Worm (Caenorhabditis elegans) whole organism, L1 larva: ENCODE data around the gene shw-1.
A peak's percentile ranks its signal among the peaks of the same experiment; 100 is the strongest.

Experiments
- C04F5.9 ChIP-seq: sonication (generic microtip); optimal IDR thresholded peaks from 2 replicates; lab custom pipeline; 2016; ENCODE audit warnings: missing genetic modification characterization, missing compliant biosample characterization
- C16A3.4 ChIP-seq: fragments of 150-350 bp; optimal IDR thresholded peaks from 2 replicates; lab custom pipeline; 2014; ENCODE audit warnings: missing biosample characterization, missing genetic modification characterization
- C34B4.2 ChIP-seq: sonication (generic microtip); optimal IDR thresholded peaks from 2 replicates; lab custom pipeline; 2017; ENCODE audit warnings: mild to moderate bottlenecking, missing genetic modification characterization, missing compliant biosample characterization
- aly-2 ChIP-seq: fragments of 150-350 bp; optimal IDR thresholded peaks from 2 replicates; lab custom pipeline; 2014; ENCODE audit warnings: missing biosample characterization, missing genetic modification characterization
- blmp-1 ChIP-seq: fragments of 150-350 bp; optimal IDR thresholded peaks from 2 replicates; lab custom pipeline; 2014; ENCODE audit warnings: missing biosample characterization, missing genetic modification characterization
- ceh-82 ChIP-seq, 3 experiments: fragments of 150-350 bp in 1 of 3; sonication (generic microtip) in 2 of 3; optimal IDR thresholded peaks; 2 replicates each; lab custom pipeline; 2014 to 2017; ENCODE audit warnings: missing biosample characterization in 3 of 3, missing genetic modification characterization in 3 of 3
- dpl-1 ChIP-seq, 3 experiments: fragments of 150-350 bp in 2 of 3; sonication (generic microtip) in 1 of 3; optimal IDR thresholded peaks; 2 replicates each; lab custom pipeline; 2014 to 2017; ENCODE audit warnings: missing biosample characterization in 3 of 3, missing genetic modification characterization in 3 of 3, missing genetic modification reagents in 3 of 3
- efl-1 ChIP-seq, 4 experiments: fragments of 150-350 bp; optimal IDR thresholded peaks in 3 of 4; peaks in 1 of 4; 1 replicate in 1 of 4; 2 replicates in 3 of 4; lab custom pipeline; 2014; ENCODE audit warnings: missing biosample characterization in 2 of 4, missing genetic modification characterization in 2 of 4, missing genetic modification reagents in 2 of 4
- elt-2 ChIP-seq: sonication (generic microtip); optimal IDR thresholded peaks from 2 replicates; lab custom pipeline; 2016; ENCODE audit warnings: missing genetic modification characterization, mild to moderate bottlenecking, inconsistent platforms, missing compliant biosample characterization, missing genetic modification reagents
- elt-3 ChIP-seq, 6 experiments: fragments of 150-350 bp in 1 of 6; sonication (generic microtip); optimal IDR thresholded peaks; 2 replicates each; lab custom pipeline; 2017 to 2018; ENCODE audit warnings: missing biosample characterization in 6 of 6, missing genetic modification characterization in 6 of 6, inconsistent platforms in 1 of 6
- grh-1 ChIP-seq: fragments of 200-800 bp; sonication (Bioruptor generic); IDR thresholded peaks from 2 replicates; pipeline ENCODE4 v1.3.6; 2022; ENCODE audit warnings: missing genetic modification reagents, missing genetic modification characterization, missing compliant biosample characterization
- hlh-17 ChIP-seq: fragments of 200-800 bp; sonication (Bioruptor generic); optimal IDR thresholded peaks from 2 replicates; lab custom pipeline; 2018; ENCODE audit warnings: missing genetic modification characterization, mild to moderate bottlenecking, missing compliant biosample characterization, moderate library complexity, borderline replicate concordance
- hpl-2 ChIP-seq: fragments of 150-350 bp; optimal IDR thresholded peaks from 2 replicates; lab custom pipeline; 2014; ENCODE audit warnings: missing biosample characterization, missing genetic modification reagents, missing genetic modification characterization
- lin-14 ChIP-seq: fragments of 200-800 bp; sonication (Bioruptor generic); optimal IDR thresholded peaks from 2 replicates; lab custom pipeline; 2018; ENCODE audit warnings: mild to moderate bottlenecking, missing genetic modification characterization, moderate library complexity, missing compliant biosample characterization
- lin-35 ChIP-seq, 2 experiments: fragments of 150-350 bp; optimal IDR thresholded peaks; 2 replicates each; lab custom pipeline; 2014; ENCODE audit warnings: missing biosample characterization in 2 of 2, missing genetic modification characterization in 2 of 2, missing genetic modification reagents in 2 of 2
- lsy-2 ChIP-seq, 2 experiments: fragments of 150-350 bp; optimal IDR thresholded peaks; 2 replicates each; lab custom pipeline; 2014; ENCODE audit warnings: missing biosample characterization in 2 of 2, missing genetic modification characterization in 2 of 2
- mab-9 ChIP-seq: fragments of 200-800 bp; sonication (Bioruptor generic); IDR thresholded peaks from 2 replicates; pipeline ENCODE4 v1.3.6; 2022; ENCODE audit warnings: missing genetic modification reagents, missing genetic modification characterization, missing compliant biosample characterization
- mdl-1 ChIP-seq, 2 experiments: fragments of 150-350 bp; optimal IDR thresholded peaks; 2 replicates each; lab custom pipeline; 2014 to 2017; ENCODE audit warnings: missing biosample characterization in 2 of 2, missing genetic modification characterization in 2 of 2, inconsistent platforms in 1 of 2
- mef-2 ChIP-seq: fragments of 150-350 bp; optimal IDR thresholded peaks from 2 replicates; lab custom pipeline; 2014; ENCODE audit warnings: missing biosample characterization, missing genetic modification characterization
- nhr-237 ChIP-seq: fragments of 150-350 bp; optimal IDR thresholded peaks from 2 replicates; lab custom pipeline; 2014; ENCODE audit warnings: missing biosample characterization, missing genetic modification characterization
- nhr-76 ChIP-seq: sonication (generic microtip); optimal IDR thresholded peaks from 2 replicates; lab custom pipeline; 2017; ENCODE audit warnings: missing biosample characterization, missing genetic modification characterization
- nhr-85 ChIP-seq: sonication (generic microtip); peaks from one replicate; lab custom pipeline; 2016; ENCODE audit warnings: missing genetic modification characterization, inconsistent platforms, missing compliant biosample characterization
- nhr-90 ChIP-seq: sonication (generic microtip); optimal IDR thresholded peaks from 2 replicates; lab custom pipeline; 2016; ENCODE audit warnings: mild to moderate bottlenecking, missing genetic modification characterization, missing compliant biosample characterization; ENCODE audit not compliant: poor library complexity
- pqm-1 ChIP-seq: sonication (generic microtip); optimal IDR thresholded peaks from 3 replicates; lab custom pipeline; 2017; ENCODE audit warnings: missing biosample characterization, missing genetic modification characterization
- rnt-1 ChIP-seq: sonication (generic microtip); optimal IDR thresholded peaks from 2 replicates; lab custom pipeline; 2016; ENCODE audit warnings: mild to moderate bottlenecking, missing genetic modification characterization, moderate library complexity, missing compliant biosample characterization
- snpc-4 ChIP-seq: fragments of 150-350 bp; optimal IDR thresholded peaks from 2 replicates; lab custom pipeline; 2014; ENCODE audit warnings: missing biosample characterization, missing genetic modification characterization
- unc-130 ChIP-seq: fragments of 150-350 bp; optimal IDR thresholded peaks from 2 replicates; lab custom pipeline; 2017; ENCODE audit warnings: missing biosample characterization, missing genetic modification characterization, inconsistent platforms
- unc-30 ChIP-seq: sonication (generic microtip); optimal IDR thresholded peaks from 2 replicates; lab custom pipeline; 2017; ENCODE audit warnings: missing biosample characterization, missing genetic modification characterization
- unc-86 ChIP-seq: sonication (generic microtip); optimal IDR thresholded peaks from 2 replicates; lab custom pipeline; 2016; ENCODE audit warnings: missing genetic modification characterization, missing compliant biosample characterization
- vab-15 ChIP-seq: sonication (generic microtip); optimal IDR thresholded peaks from 2 replicates; lab custom pipeline; 2017; ENCODE audit warnings: missing genotype, mild to moderate bottlenecking, missing genetic modification characterization, missing compliant biosample characterization
- zag-1 ChIP-seq: fragments of 150-350 bp; optimal IDR thresholded peaks from 2 replicates; lab custom pipeline; 2014; ENCODE audit warnings: missing biosample characterization, missing genetic modification characterization
- zip-4 ChIP-seq: fragments of 200-800 bp; sonication (Bioruptor generic); optimal IDR thresholded peaks from 2 replicates; lab custom pipeline; 2018; ENCODE audit warnings: mild to moderate bottlenecking, missing genetic modification characterization, moderate library complexity, missing compliant biosample characterization
- ztf-4 ChIP-seq: fragments of 150-350 bp; optimal IDR thresholded peaks from 2 replicates; lab custom pipeline; 2014; ENCODE audit warnings: missing biosample characterization, missing genetic modification characterization

The shw-1 gene

DNA sequence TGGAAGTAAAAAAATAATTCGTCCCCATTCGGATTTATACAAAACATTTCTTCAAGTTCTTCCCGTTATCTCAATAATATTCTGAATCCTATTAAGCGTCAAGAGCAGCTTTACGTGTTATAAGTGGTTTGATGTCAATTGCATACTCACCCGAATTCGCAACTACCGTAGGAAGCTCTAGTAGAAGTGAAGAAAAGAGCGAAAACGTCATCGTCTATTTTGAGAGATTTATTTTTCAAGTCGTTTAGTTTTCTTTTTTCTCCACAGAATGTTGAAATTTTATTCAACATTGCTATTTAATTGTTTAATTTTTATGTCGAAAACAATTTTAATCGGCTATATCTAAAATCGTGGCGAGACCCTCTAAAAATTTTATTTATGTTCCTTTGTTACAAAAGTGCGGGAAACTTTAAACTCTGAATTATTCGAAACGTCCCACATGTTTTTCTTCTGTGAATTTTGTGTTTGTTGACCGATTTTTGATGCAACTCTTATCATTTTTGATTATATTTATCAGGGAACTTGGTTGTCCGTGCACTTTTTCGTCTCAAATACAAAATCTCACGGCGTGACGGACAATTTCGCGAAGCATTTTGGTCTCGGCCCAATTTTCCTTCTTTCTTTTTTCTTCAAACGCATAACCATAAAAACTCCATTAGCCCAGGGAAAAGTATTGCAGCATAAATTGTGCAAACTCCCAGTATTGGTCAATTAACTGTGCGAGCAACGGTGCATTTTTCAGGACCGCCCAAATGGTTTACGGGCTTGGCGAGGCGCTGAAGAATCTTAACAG lies 51.2 kb downstream of the shw-1 start, which contains the start of gene tdc-1:
tdc-1 (plus strand) TSS at position 743 of the 793 bp plus-strand sequence.
- no peak for TF ChIP-seq nhr-85 (tag; lab: Kevin White, UChicago)
- TF ChIP-seq unc-30 (tag; lab: Kevin White, UChicago): no peak
- no peak for TF ChIP-seq dpl-1 (GFP tag; optimal IDR thresholded peaks at IDR 0.05; lab: Kevin White, UChicago)
- no peak for TF ChIP-seq hpl-2 (GFP tag; lab: Kevin White, UChicago)
- TF ChIP-seq mab-9: no peak
- no peak for TF ChIP-seq grh-1 (GFP tag; lab: Robert Waterston, UW)
- no peak for TF ChIP-seq blmp-1 (tag; lab: Kevin White, UChicago)
- TF ChIP-seq elt-2 (tag; lab: Kevin White, UChicago): peak; percentile 20
- TF ChIP-seq C04F5.9 (tag; lab: Kevin White, UChicago): no peak
- no peak for TF ChIP-seq C34B4.2
- no peak for TF ChIP-seq efl-1 (optimal IDR thresholded peaks at IDR 0.05; lab: Kevin White, UChicago)
- peak in 1 of 2 experiments; percentile 66 for TF ChIP-seq efl-1 (GFP tag; optimal IDR thresholded peaks at IDR 0.05 in 1 of 2; lab: Kevin White, UChicago)

DNA sequence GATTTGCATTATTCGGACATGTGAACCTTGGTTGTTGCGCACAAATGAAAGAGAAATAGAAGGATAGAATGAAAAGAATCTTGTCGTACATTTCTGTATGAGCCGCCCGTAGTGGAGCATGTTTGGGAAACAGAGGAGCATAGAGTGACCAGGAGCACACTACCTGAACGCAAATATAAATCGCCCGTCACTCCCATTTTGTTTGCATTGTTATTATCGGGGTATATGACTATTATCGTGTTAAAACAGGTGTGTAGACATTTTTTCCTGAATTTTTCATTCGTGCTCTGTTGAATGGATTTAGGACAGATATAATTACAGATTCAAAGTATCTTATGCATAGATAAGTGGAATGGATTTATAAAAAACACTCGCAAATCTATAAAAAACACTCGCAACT lies 51.9 kb downstream of the shw-1 start, which contains the start of gene K01C8.2:
K01C8.2 (minus strand) TSS at position 101 of the 400 bp plus-strand sequence.
- TF ChIP-seq rnt-1 (tag; lab: Kevin White, UChicago) (no peak), zag-1 (tag; lab: Kevin White, UChicago) (no peak), lsy-2 (tag; optimal IDR thresholded peaks at IDR 0.05; lab: Kevin White, UChicago) (no peak), C04F5.9 (tag; lab: Kevin White, UChicago) (no peak), ztf-4 (tag; lab: Kevin White, UChicago) (no peak), nhr-237 (tag; lab: Kevin White, UChicago) (no peak)
- TF ChIP-seq, all 84 proteins: peak for 0

ce11 chrII:8267679-8268078 lies 53.6 kb downstream of the shw-1 start:
- TF ChIP-seq nhr-76 (no peak), hlh-17 (GFP tag; lab: Kevin White, UChicago) (no peak), grh-1 (GFP tag; lab: Robert Waterston, UW) (peak; percentile 37; the same call in 1 of the 2 replicates), blmp-1 (tag; lab: Kevin White, UChicago) (peak; percentile 37), lin-35 (GFP tag; optimal IDR thresholded peaks at IDR 0.05; lab: Kevin White, UChicago) (peak in 1 of 2 experiments; percentile 1), unc-86 (tag; lab: Kevin White, UChicago) (no peak), vab-15 (tag; lab: Kevin White, UChicago) (no peak), nhr-85 (tag; lab: Kevin White, UChicago) (peak; percentile 13)

DNA sequence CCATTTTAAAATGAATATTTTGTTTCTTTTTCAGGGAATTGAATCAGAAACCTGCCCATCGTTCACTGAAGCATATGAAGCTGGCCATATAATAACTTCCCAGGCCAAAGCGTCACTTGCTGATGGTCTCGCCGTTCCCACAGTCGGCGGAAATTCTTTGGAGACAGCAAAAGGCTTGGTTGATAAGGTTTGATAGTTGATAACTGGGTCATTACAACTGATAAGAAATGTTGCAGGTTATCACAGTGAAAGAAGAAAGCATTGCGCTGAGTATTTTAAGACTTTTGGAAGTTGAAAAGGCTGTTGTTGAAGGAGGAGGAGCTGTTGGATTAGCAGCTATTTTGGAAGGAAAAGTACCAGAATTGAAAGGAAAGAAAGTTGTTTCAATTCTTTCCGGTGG lies 54.7 kb downstream of the shw-1 start:
- TF ChIP-seq C16A3.4 (tag; lab: Kevin White, UChicago) (no peak), unc-130 (tag; lab: Kevin White, UChicago) (no peak), blmp-1 (tag; lab: Kevin White, UChicago) (peak; percentile 33), snpc-4 (tag; lab: Kevin White, UChicago) (no peak), pqm-1 (tag; lab: Kevin White, UChicago) (peak; percentile 8), ceh-82 (tag; optimal IDR thresholded peaks at IDR 0.05; lab: Kevin White, UChicago) (no peak), lin-14 (GFP tag; lab: Kevin White, UChicago) (peak; percentile 16), mdl-1 (tag; optimal IDR thresholded peaks at IDR 0.05; lab: Kevin White, UChicago) (no peak), aly-2 (tag; lab: Kevin White, UChicago) (no peak), elt-2 (tag; lab: Kevin White, UChicago) (peak; percentile 73), efl-1 (optimal IDR thresholded peaks at IDR 0.05; lab: Kevin White, UChicago) (no peak), efl-1 (GFP tag; optimal IDR thresholded peaks at IDR 0.05 in 1 of 2; lab: Kevin White, UChicago) (peak in 1 of 2 experiments; percentile 45), nhr-90 (tag; lab: Kevin White, UChicago) (no peak), elt-3 (tag; optimal IDR thresholded peaks at IDR 0.05; lab: Kevin White, UChicago) (peak in 1 of 6 experiments; percentile 17), unc-30 (tag; lab: Kevin White, UChicago) (no peak), mef-2 (no peak), nhr-85 (tag; lab: Kevin White, UChicago) (no peak), zip-4 (GFP tag; lab: Kevin White, UChicago) (no peak)
- TF ChIP-seq, all 84 proteins: peak for 6
